Fruit fly (Drosophila melanogaster) whole organism, adult: ENCODE results near the gene mid.

Experiments used
- CG11617 ChIP-seq: fragments of 200-800 bp; sonication (Bioruptor generic); optimal IDR thresholded peaks from 2 replicates; lab custom pipeline; 2017; ENCODE audit warnings: mild to moderate bottlenecking, missing biosample characterization, missing genetic modification reagents, missing genetic modification characterization
- CG14711 ChIP-seq: fragments of 200-800 bp; sonication (Bioruptor generic); optimal IDR thresholded peaks from 2 replicates; lab custom pipeline; 2018; ENCODE audit warnings: missing biosample characterization, mild to moderate bottlenecking, missing genetic modification characterization, moderate library complexity
- CG7101 ChIP-seq: fragments of 200-800 bp; sonication (Bioruptor generic); optimal IDR thresholded peaks from 2 replicates; lab custom pipeline; 2018; ENCODE audit warnings: missing biosample characterization, mild to moderate bottlenecking, missing genetic modification characterization, moderate library complexity
- Hr96 ChIP-seq: fragments of 200-800 bp; sonication (Bioruptor generic); optimal IDR thresholded peaks from 2 replicates; lab custom pipeline; 2016; ENCODE audit warnings: missing biosample characterization, missing genetic modification characterization
- Mnt ChIP-seq: fragments of 200-800 bp; sonication (Bioruptor generic); optimal IDR thresholded peaks from 2 replicates; lab custom pipeline; 2016; ENCODE audit warnings: missing biosample characterization, mild to moderate bottlenecking, missing genetic modification characterization
- bab1 ChIP-seq: fragments of 200-800 bp; sonication (Bioruptor generic); optimal IDR thresholded peaks from 3 replicates; lab custom pipeline; 2019; ENCODE audit warnings: missing biosample characterization, mild to moderate bottlenecking, missing genetic modification characterization, moderate library complexity
- cnc ChIP-seq, 2 experiments: fragments of >200 bp; optimal IDR thresholded peaks; 2 replicates each; lab custom pipeline; 2017
- kay ChIP-seq: fragments of 200-800 bp; sonication (Bioruptor generic); peaks from one replicate; lab custom pipeline; 2016; ENCODE audit warnings: missing biosample characterization, missing genetic modification characterization, borderline replicate concordance
- toe ChIP-seq: fragments of 200-800 bp; sonication (Bioruptor generic); optimal IDR thresholded peaks from 2 replicates; lab custom pipeline; 2016; ENCODE audit warnings: missing biosample characterization, missing genetic modification characterization

dm6 chr2L:5483093-5483492 is 21.7 kb downstream of the mid start:
- TF ChIP-seq kay (GFP tag; lab: Kevin White, UChicago), result no peak
- no peak for TF ChIP-seq CG7101 (tag; lab: Kevin White, UChicago)
- TF ChIP-seq cnc (optimal IDR thresholded peaks at IDR 0.05; lab: Kevin White, UChicago), result no peak
- TF ChIP-seq Mnt (GFP tag; lab: Kevin White, UChicago), result no peak
- no peak for TF ChIP-seq CG11617
- TF ChIP-seq bab1 (GFP tag; lab: Kevin White, UChicago), result no peak
- no peak for TF ChIP-seq CG14711
- TF ChIP-seq Hr96 (GFP tag; lab: Kevin White, UChicago), result no peak
- TF ChIP-seq toe (GFP tag; lab: Kevin White, UChicago), result no peak
